Worm (Caenorhabditis elegans) whole organism, L1 larva: ENCODE measurements around the gene atgp-1.
A peak's percentile ranks its signal among the peaks of the same experiment; 100 is the strongest.

ENCODE experiments used
- C04F5.9 ChIP-seq: sonication (generic microtip); optimal IDR thresholded peaks from 2 replicates; lab custom pipeline; 2016; ENCODE audit warnings: missing genetic modification characterization, missing compliant biosample characterization
- C16A3.4 ChIP-seq: fragments of 150-350 bp; optimal IDR thresholded peaks from 2 replicates; lab custom pipeline; 2014; ENCODE audit warnings: missing biosample characterization, missing genetic modification characterization
- C34B4.2 ChIP-seq: sonication (generic microtip); optimal IDR thresholded peaks from 2 replicates; lab custom pipeline; 2017; ENCODE audit warnings: mild to moderate bottlenecking, missing genetic modification characterization, missing compliant biosample characterization
- aly-2 ChIP-seq: fragments of 150-350 bp; optimal IDR thresholded peaks from 2 replicates; lab custom pipeline; 2014; ENCODE audit warnings: missing biosample characterization, missing genetic modification characterization
- blmp-1 ChIP-seq: fragments of 150-350 bp; optimal IDR thresholded peaks from 2 replicates; lab custom pipeline; 2014; ENCODE audit warnings: missing biosample characterization, missing genetic modification characterization
- ceh-90 ChIP-seq: sonication (generic microtip); optimal IDR thresholded peaks from 2 replicates; lab custom pipeline; 2016; ENCODE audit warnings: missing genetic modification characterization, missing compliant biosample characterization
- ces-1 ChIP-seq: fragments of 150-350 bp; optimal IDR thresholded peaks from 2 replicates; lab custom pipeline; 2014; ENCODE audit warnings: missing biosample characterization, missing genetic modification reagents, missing genetic modification characterization
- dsc-1 ChIP-seq: sonication (generic microtip); optimal IDR thresholded peaks from 2 replicates; lab custom pipeline; 2016; ENCODE audit warnings: mild to moderate bottlenecking, missing genetic modification characterization, missing compliant biosample characterization
- efl-1 ChIP-seq, 4 experiments: fragments of 150-350 bp; optimal IDR thresholded peaks in 3 of 4; peaks in 1 of 4; 1 replicate in 1 of 4; 2 replicates in 3 of 4; lab custom pipeline; 2014; ENCODE audit warnings: missing biosample characterization in 2 of 4, missing genetic modification characterization in 2 of 4, missing genetic modification reagents in 2 of 4
- efl-3 ChIP-seq: fragments of 200-800 bp; sonication (Bioruptor generic); optimal IDR thresholded peaks from 2 replicates; lab custom pipeline; 2018; ENCODE audit warnings: mild to moderate bottlenecking, missing genetic modification characterization, missing compliant biosample characterization
- elt-3 ChIP-seq, 6 experiments: fragments of 150-350 bp in 1 of 6; sonication (generic microtip); optimal IDR thresholded peaks; 2 replicates each; lab custom pipeline; 2017 to 2018; ENCODE audit warnings: missing biosample characterization in 6 of 6, missing genetic modification characterization in 6 of 6, inconsistent platforms in 1 of 6
- ets-5 ChIP-seq: fragments of 200-800 bp; sonication (Bioruptor generic); IDR thresholded peaks from 2 replicates; pipeline ENCODE4 v1.3.6; 2022; ENCODE audit warnings: missing genetic modification characterization, missing compliant biosample characterization
- fkh-10 ChIP-seq: sonication (generic microtip); optimal IDR thresholded peaks from 2 replicates; lab custom pipeline; 2017; ENCODE audit warnings: missing biosample characterization, missing genetic modification reagents, missing genetic modification characterization
- fkh-4 ChIP-seq: sonication (generic microtip); optimal IDR thresholded peaks from 2 replicates; lab custom pipeline; 2016; ENCODE audit warnings: missing compliant biosample characterization, missing genetic modification characterization, borderline replicate concordance
- fkh-8 ChIP-seq: sonication (generic microtip); optimal IDR thresholded peaks from 2 replicates; lab custom pipeline; 2016; ENCODE audit warnings: mild to moderate bottlenecking, missing genetic modification characterization, missing compliant biosample characterization
- hlh-17 ChIP-seq: fragments of 200-800 bp; sonication (Bioruptor generic); optimal IDR thresholded peaks from 2 replicates; lab custom pipeline; 2018; ENCODE audit warnings: missing genetic modification characterization, mild to moderate bottlenecking, missing compliant biosample characterization, moderate library complexity, borderline replicate concordance
- irx-1 ChIP-seq: sonication (generic microtip); optimal IDR thresholded peaks from 2 replicates; lab custom pipeline; 2016; ENCODE audit warnings: missing genetic modification characterization, missing compliant biosample characterization
- lin-13 ChIP-seq: fragments of 150-350 bp; optimal IDR thresholded peaks from 2 replicates; lab custom pipeline; 2014; ENCODE audit warnings: missing biosample characterization, missing genetic modification reagents, missing genetic modification characterization
- lin-14 ChIP-seq: fragments of 200-800 bp; sonication (Bioruptor generic); optimal IDR thresholded peaks from 2 replicates; lab custom pipeline; 2018; ENCODE audit warnings: mild to moderate bottlenecking, missing genetic modification characterization, moderate library complexity, missing compliant biosample characterization
- lin-15B ChIP-seq: fragments of 150-350 bp; sonication (generic microtip); optimal IDR thresholded peaks from 3 replicates; lab custom pipeline; 2014; ENCODE audit warnings: missing biosample characterization, missing genetic modification characterization
- lsy-2 ChIP-seq, 2 experiments: fragments of 150-350 bp; optimal IDR thresholded peaks; 2 replicates each; lab custom pipeline; 2014; ENCODE audit warnings: missing biosample characterization in 2 of 2, missing genetic modification characterization in 2 of 2
- mab-9 ChIP-seq: fragments of 200-800 bp; sonication (Bioruptor generic); IDR thresholded peaks from 2 replicates; pipeline ENCODE4 v1.3.6; 2022; ENCODE audit warnings: missing genetic modification reagents, missing genetic modification characterization, missing compliant biosample characterization
- mef-2 ChIP-seq: fragments of 150-350 bp; optimal IDR thresholded peaks from 2 replicates; lab custom pipeline; 2014; ENCODE audit warnings: missing biosample characterization, missing genetic modification characterization
- nhr-237 ChIP-seq: fragments of 150-350 bp; optimal IDR thresholded peaks from 2 replicates; lab custom pipeline; 2014; ENCODE audit warnings: missing biosample characterization, missing genetic modification characterization
- nhr-71 ChIP-seq: sonication (generic microtip); optimal IDR thresholded peaks from 2 replicates; lab custom pipeline; 2016; ENCODE audit warnings: mild to moderate bottlenecking, missing genetic modification characterization, moderate library complexity, missing compliant biosample characterization
- nhr-76 ChIP-seq: sonication (generic microtip); optimal IDR thresholded peaks from 2 replicates; lab custom pipeline; 2017; ENCODE audit warnings: missing biosample characterization, missing genetic modification characterization
- nhr-85 ChIP-seq: sonication (generic microtip); peaks from one replicate; lab custom pipeline; 2016; ENCODE audit warnings: missing genetic modification characterization, inconsistent platforms, missing compliant biosample characterization
- pag-3 ChIP-seq: sonication (generic microtip); optimal IDR thresholded peaks from 2 replicates; lab custom pipeline; 2017; ENCODE audit warnings: missing genetic modification characterization, mild to moderate bottlenecking, missing compliant biosample characterization, antibody characterized with exemption, borderline replicate concordance; ENCODE audit not compliant: insufficient read depth
- pqm-1 ChIP-seq: sonication (generic microtip); optimal IDR thresholded peaks from 3 replicates; lab custom pipeline; 2017; ENCODE audit warnings: missing biosample characterization, missing genetic modification characterization
- rnt-1 ChIP-seq: sonication (generic microtip); optimal IDR thresholded peaks from 2 replicates; lab custom pipeline; 2016; ENCODE audit warnings: mild to moderate bottlenecking, missing genetic modification characterization, moderate library complexity, missing compliant biosample characterization
- skn-1 ChIP-seq: fragments of 150-350 bp; optimal IDR thresholded peaks from 2 replicates; lab custom pipeline; 2014; ENCODE audit warnings: missing biosample characterization, missing genetic modification characterization
- snu-23 ChIP-seq: sonication (generic microtip); optimal IDR thresholded peaks from 2 replicates; lab custom pipeline; 2016; ENCODE audit warnings: missing genetic modification characterization, missing compliant biosample characterization
- sptf-1 ChIP-seq: fragments of 150-350 bp; optimal IDR thresholded peaks from 2 replicates; lab custom pipeline; 2014; ENCODE audit warnings: missing biosample characterization, missing genetic modification characterization
- tbx-2 ChIP-seq: sonication (generic microtip); optimal IDR thresholded peaks from 2 replicates; lab custom pipeline; 2016; ENCODE audit warnings: missing genetic modification characterization, missing compliant biosample characterization
- unc-30 ChIP-seq: sonication (generic microtip); optimal IDR thresholded peaks from 2 replicates; lab custom pipeline; 2017; ENCODE audit warnings: missing biosample characterization, missing genetic modification characterization
- unc-98 ChIP-seq: fragments of 200-800 bp; sonication (Bioruptor generic); IDR thresholded peaks from 2 replicates; pipeline ENCODE4 v1.3.6; 2022; ENCODE audit warnings: missing genetic modification characterization, missing compliant biosample characterization
- vab-15 ChIP-seq: sonication (generic microtip); optimal IDR thresholded peaks from 2 replicates; lab custom pipeline; 2017; ENCODE audit warnings: missing genotype, mild to moderate bottlenecking, missing genetic modification characterization, missing compliant biosample characterization

The atgp-1 gene

DNA sequence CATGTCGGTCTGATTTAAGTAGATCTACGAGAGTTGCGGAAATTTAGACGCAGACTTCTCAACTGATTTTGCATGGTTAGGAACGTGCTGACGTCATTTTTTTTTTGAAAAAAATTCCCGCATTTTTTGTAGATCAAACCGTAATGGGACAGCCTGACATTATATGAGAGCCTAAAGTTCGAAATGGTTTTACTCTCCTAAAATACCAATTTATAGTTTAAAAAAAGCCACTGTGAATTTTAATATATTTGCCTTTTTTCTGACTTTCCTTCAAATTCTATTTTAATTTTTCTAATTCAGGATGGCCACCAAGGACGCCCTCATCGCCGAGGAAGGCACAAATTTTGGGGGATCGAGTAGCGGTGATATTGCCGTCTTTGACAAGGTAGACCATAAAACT is at the start of gene atgp-1:
atgp-1 (plus strand) TSS at position 301 of the 400 bp plus-strand sequence.
- TF ChIP-seq C34B4.2 (tag; lab: Kevin White, UChicago) = no peak
- TF ChIP-seq fkh-4 = no peak
- TF ChIP-seq nhr-85 = peak; percentile 63
- no peak for TF ChIP-seq irx-1 (tag; lab: Kevin White, UChicago)

DNA sequence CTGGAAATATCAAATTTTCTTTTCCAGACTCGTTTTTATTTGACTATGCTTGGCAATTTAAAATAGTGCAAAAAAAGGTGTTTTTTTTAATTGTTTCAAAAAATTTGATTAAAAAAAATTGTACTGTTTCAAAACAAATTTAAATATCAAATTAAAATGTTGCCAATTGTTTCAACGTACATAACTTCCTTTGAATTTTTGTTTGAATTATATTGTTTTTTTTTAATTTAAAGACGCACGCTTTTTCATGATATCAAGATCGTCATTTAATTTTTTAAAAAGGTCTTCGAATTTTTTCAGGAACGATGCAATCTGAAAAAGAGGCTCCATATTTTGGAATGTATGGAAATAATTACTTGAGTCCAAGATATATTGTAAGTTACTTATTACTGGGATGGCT is 45.7 kb upstream of the atgp-1 start, which contains the start of gene Y116A8B.4:
Y116A8B.4 (plus strand) TSS at position 301 of the 400 bp plus-strand sequence.
- TF ChIP-seq C34B4.2 (tag; lab: Kevin White, UChicago) = no peak
- no peak for TF ChIP-seq nhr-85
- no peak for TF ChIP-seq C16A3.4
- TF ChIP-seq sptf-1 (tag; lab: Kevin White, UChicago) = no peak
- TF ChIP-seq elt-3 (tag; optimal IDR thresholded peaks at IDR 0.05; lab: Kevin White, UChicago) = no peak
- TF ChIP-seq aly-2 = no peak
- no peak for TF ChIP-seq nhr-76
- TF ChIP-seq mef-2 = no peak
- TF ChIP-seq efl-1 (optimal IDR thresholded peaks at IDR 0.05; lab: Kevin White, UChicago) = no peak
- TF ChIP-seq efl-1 (GFP tag; optimal IDR thresholded peaks at IDR 0.05 in 1 of 2; lab: Kevin White, UChicago) = no peak

DNA sequence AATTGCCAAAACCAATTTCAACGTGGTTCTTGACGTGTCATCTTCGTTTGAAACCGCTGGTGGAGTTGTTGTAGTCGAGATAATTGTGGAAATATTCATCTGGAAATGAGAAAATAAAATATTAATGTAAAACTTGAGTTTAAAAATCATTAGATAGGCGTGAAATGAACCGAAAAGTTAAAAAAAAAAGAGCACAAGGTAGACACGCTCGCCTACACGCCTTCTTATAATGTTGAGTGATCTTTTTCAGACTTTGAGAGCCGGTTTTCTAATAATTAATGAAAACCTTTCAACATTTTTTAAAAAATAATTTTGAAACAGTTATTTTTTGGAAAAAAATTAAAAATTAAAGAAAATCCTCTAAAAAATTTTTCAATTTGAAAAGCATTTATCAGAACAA is 38.2 kb upstream of the atgp-1 start, which contains the start of gene npr-32:
npr-32 (minus strand) TSS at position 101 of the 400 bp plus-strand sequence.
- TF ChIP-seq unc-98 = no peak
- no peak for TF ChIP-seq nhr-76
- TF ChIP-seq dsc-1 = no peak
- no peak for TF ChIP-seq hlh-17 (GFP tag; lab: Kevin White, UChicago)
- TF ChIP-seq nhr-237 (tag; lab: Kevin White, UChicago) = no peak
- TF ChIP-seq mef-2 = no peak
- no peak for TF ChIP-seq vab-15 (tag; lab: Kevin White, UChicago)
- TF ChIP-seq efl-3 (GFP tag; lab: Kevin White, UChicago) = no peak
- no peak for TF ChIP-seq skn-1 (tag; lab: Kevin White, UChicago)
- no peak for TF ChIP-seq mab-9 (GFP tag; lab: Robert Waterston, UW)
- no peak for TF ChIP-seq ets-5 (GFP tag; lab: Robert Waterston, UW)
- TF ChIP-seq, all 84 proteins: peak for 0

DNA sequence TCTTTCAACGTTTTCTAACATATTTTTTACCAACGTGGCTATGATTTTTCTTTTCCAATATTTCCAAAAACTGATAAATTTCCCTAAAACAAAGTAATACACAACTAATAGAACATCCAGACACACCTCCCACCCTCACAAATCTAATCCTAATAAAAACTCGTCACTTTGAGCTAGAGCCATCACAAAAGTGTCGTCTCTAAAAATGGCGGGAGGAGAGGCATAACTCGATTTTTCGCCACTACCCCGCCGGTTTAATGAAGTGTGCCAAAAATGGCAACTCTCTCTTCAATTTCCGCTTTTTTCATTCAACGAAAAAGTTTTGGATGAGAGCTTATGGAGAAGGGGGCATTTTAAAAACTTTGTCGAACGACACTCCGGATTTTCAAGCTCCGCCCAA is 36.2 kb upstream of the atgp-1 start:
- TF ChIP-seq fkh-10 (peak; percentile 1), C04F5.9 (tag; lab: Kevin White, UChicago) (no peak), rnt-1 (tag; lab: Kevin White, UChicago) (no peak)

DNA sequence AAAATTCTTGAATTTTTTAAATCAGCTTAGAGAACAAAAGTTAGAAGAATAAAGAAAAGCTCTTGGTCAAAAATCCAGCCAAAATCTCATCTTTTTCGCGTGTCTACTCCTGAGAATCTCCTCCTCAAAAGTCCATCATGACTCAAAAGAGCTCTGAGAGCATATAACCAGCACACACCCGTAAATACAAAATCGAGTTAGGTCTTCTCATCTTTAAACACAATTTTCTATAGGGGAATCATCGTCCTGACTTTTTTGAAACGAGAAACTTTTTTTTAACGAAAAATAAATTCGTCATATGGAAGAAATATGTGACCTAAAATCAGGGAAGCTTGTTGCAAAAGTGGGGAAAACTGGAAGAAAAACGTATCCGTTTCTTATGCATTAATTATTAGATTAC is 35.6 kb upstream of the atgp-1 start:
- TF ChIP-seq fkh-8 (no peak), vab-15 (tag; lab: Kevin White, UChicago) (no peak), blmp-1 (tag; lab: Kevin White, UChicago) (no peak), mab-9 (GFP tag; lab: Robert Waterston, UW) (no peak), ceh-90 (tag; lab: Kevin White, UChicago) (no peak), tbx-2 (no peak), nhr-76 (no peak), ces-1 (GFP tag; lab: Kevin White, UChicago) (peak; percentile 30), lin-15B (tag; lab: Kevin White, UChicago) (no peak), pqm-1 (tag; lab: Kevin White, UChicago) (no peak), unc-30 (tag; lab: Kevin White, UChicago) (no peak), lsy-2 (tag; optimal IDR thresholded peaks at IDR 0.05; lab: Kevin White, UChicago) (no peak), efl-1 (optimal IDR thresholded peaks at IDR 0.05; lab: Kevin White, UChicago) (no peak), efl-1 (GFP tag; optimal IDR thresholded peaks at IDR 0.05 in 1 of 2; lab: Kevin White, UChicago) (peak in 1 of 2 experiments; percentile 6), nhr-85 (no peak), lin-14 (GFP tag; lab: Kevin White, UChicago) (peak; percentile 57), fkh-10 (peak; percentile 79), snu-23 (no peak), nhr-71 (tag; lab: Kevin White, UChicago) (no peak), dsc-1 (no peak), lin-13 (no peak), pag-3 (tag; lab: Kevin White, UChicago) (no peak), aly-2 (no peak), nhr-237 (tag; lab: Kevin White, UChicago) (no peak)
- TF ChIP-seq, all 84 proteins: peak for 4
